Worm (Caenorhabditis elegans): ENCODE data around the gene pud-1.1.

ce11 chrV:2281499-2281898, 48.7 kb upstream of the pud-1.1 start, which contains the start of gene nhr-228:
- TF ChIP-seq mep-1 (tag; optimal IDR thresholded peaks at IDR 0.05) (peak; percentile 40), lsy-2 (tag; optimal IDR thresholded peaks at IDR 0.05) (no peak), unc-39 (tag; optimal IDR thresholded peaks at IDR 0.05) (no peak), ceh-83 (GFP tag; optimal IDR thresholded peaks at IDR 0.05) (peak; percentile 3), ztf-11 (tag; optimal IDR thresholded peaks at IDR 0.05) (no peak)
